Fruit fly (Drosophila melanogaster): ENCODE measurements around the gene CG33923.

The CG33923 gene

DNA sequence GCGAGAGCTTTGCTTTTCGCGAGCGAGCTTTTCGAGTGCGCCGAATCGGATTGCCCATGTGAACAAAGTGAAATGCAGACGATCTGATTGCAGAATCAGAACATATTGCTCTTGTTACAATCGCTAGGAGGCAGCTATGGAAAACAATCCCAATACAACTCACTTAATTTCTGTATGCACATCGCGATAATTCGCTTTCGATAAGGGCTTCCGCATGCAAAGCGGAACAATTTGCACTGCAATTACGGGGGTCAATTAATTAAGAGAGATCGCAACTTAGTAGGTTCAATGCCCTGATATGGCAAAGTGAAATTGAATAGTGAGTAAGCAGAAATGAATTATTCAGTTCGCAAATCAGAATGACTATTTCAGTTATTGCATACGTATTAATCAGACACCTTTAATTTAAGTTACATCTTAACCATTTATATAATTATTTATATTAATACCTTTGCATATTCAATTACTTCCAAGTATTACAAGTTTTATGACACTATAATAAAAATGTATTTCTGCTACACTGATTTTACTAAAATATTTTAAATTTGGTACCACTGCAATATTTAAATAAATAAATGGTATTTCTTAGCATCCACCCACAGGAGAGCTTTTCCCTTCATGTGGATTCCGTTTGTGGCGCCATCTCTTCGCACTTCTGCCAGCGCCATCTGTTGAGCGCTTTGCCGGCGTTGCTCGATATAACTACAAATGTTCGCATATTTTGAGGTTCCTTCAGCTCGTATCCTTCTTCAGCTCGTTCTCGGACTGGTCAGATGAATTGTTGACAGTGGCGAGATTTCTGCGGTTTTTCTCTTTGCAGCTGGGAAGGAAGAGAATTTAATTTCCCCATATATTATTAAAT, 20.1 kb upstream of the CG33923 start, which contains the start of gene NLaz:
TSS of gene NLaz (minus strand) at position 51 of the 862 bp plus-strand sequence.
- TF ChIP-seq Hr83 (GFP tag; optimal IDR thresholded peaks at IDR 0.05; ENCODE audit: poor library complexity, severe bottlenecking) = peak; percentile 84
- no peak for TF ChIP-seq Myc (optimal IDR thresholded peaks at IDR 0.05)
- peak; percentile 34 for TF ChIP-seq h (GFP tag; optimal IDR thresholded peaks at IDR 0.05)
- peak; percentile 25 for TF ChIP-seq ey (GFP tag; optimal IDR thresholded peaks at IDR 0.05)
- TF ChIP-seq tai (GFP tag; optimal IDR thresholded peaks at IDR 0.05) = no peak
- peak; percentile 67 for TF ChIP-seq rgr (GFP tag; optimal IDR thresholded peaks at IDR 0.05)
- TF ChIP-seq lola (GFP tag; optimal IDR thresholded peaks at IDR 0.05) = no peak
- TF ChIP-seq dmrt93B (GFP tag; optimal IDR thresholded peaks at IDR 0.05) = no peak
- TF ChIP-seq N (GFP tag; optimal IDR thresholded peaks at IDR 0.05) = no peak
- TF ChIP-seq dl (GFP tag; optimal IDR thresholded peaks at IDR 0.05; ENCODE audit: insufficient read depth in 1 of 2, partially characterized antibody in 2 of 2) = no peak
- TF ChIP-seq HLH106 (tag; optimal IDR thresholded peaks at IDR 0.05) = peak; percentile 6
- TF ChIP-seq Hnf4 (GFP tag; optimal IDR thresholded peaks at IDR 0.05) = peak; percentile 0
- peak in 1 of 2 experiments; percentile 66 for TF ChIP-seq foxo (GFP tag; optimal IDR thresholded peaks at IDR 0.05)
- TF ChIP-seq sage (GFP tag; optimal IDR thresholded peaks at IDR 0.05) = no peak
- TF ChIP-seq br (GFP tag; optimal IDR thresholded peaks at IDR 0.05) = no peak
- no peak for TF ChIP-seq Vsx2 (GFP tag; optimal IDR thresholded peaks at IDR 0.05; ENCODE audit: partially characterized antibody)
- TF ChIP-seq Jra (GFP tag; optimal IDR thresholded peaks at IDR 0.05) = no peak
- TF ChIP-seq sv (GFP tag; optimal IDR thresholded peaks at IDR 0.05) = peak; percentile 11
- TF ChIP-seq Rel (GFP tag; optimal IDR thresholded peaks at IDR 0.05) = no peak
- no peak for TF ChIP-seq Rel (tag; optimal IDR thresholded peaks at IDR 0.05)
- TF ChIP-seq Dif (GFP tag; optimal IDR thresholded peaks at IDR 0.05; ENCODE audit: partially characterized antibody) = no peak
- TF ChIP-seq brk (GFP tag; optimal IDR thresholded peaks at IDR 0.05) = no peak
- TF ChIP-seq fru (GFP tag; optimal IDR thresholded peaks at IDR 0.05) = no peak
- no peak for TF ChIP-seq CG9705 (GFP tag; optimal IDR thresholded peaks at IDR 0.05)
- TF ChIP-seq Mio (GFP tag; optimal IDR thresholded peaks at IDR 0.05) = no peak
- no peak for TF ChIP-seq Hr78 (GFP tag; optimal IDR thresholded peaks at IDR 0.05)
- no peak for TF ChIP-seq dsf (GFP tag; optimal IDR thresholded peaks at IDR 0.05; ENCODE audit: borderline replicate concordance)
- TF ChIP-seq OdsH (GFP tag; optimal IDR thresholded peaks at IDR 0.05) = peak; percentile 32
- no peak for TF ChIP-seq psq (GFP tag; optimal IDR thresholded peaks at IDR 0.05)
- no peak for TF ChIP-seq usp (GFP tag; optimal IDR thresholded peaks at IDR 0.05)
- no peak for TF ChIP-seq Sp1 (GFP tag; optimal IDR thresholded peaks at IDR 0.05)
- peak; percentile 6 for TF ChIP-seq jim (GFP tag; optimal IDR thresholded peaks at IDR 0.05)
- no peak for TF ChIP-seq Dfd (GFP tag; optimal IDR thresholded peaks at IDR 0.05)
- no peak for TF ChIP-seq CG32264 (GFP tag; optimal IDR thresholded peaks at IDR 0.05)
- TF ChIP-seq CrebA (GFP tag; optimal IDR thresholded peaks at IDR 0.05; ENCODE audit: borderline replicate concordance) = no peak
- no peak for TF ChIP-seq GATAd (GFP tag; optimal IDR thresholded peaks at IDR 0.05)
- no peak for TF ChIP-seq pan (optimal IDR thresholded peaks at IDR 0.05)
- no peak for TF ChIP-seq woc (GFP tag; optimal IDR thresholded peaks at IDR 0.05)
- no peak for TF ChIP-seq Abd-B (GFP tag; optimal IDR thresholded peaks at IDR 0.05)

DNA sequence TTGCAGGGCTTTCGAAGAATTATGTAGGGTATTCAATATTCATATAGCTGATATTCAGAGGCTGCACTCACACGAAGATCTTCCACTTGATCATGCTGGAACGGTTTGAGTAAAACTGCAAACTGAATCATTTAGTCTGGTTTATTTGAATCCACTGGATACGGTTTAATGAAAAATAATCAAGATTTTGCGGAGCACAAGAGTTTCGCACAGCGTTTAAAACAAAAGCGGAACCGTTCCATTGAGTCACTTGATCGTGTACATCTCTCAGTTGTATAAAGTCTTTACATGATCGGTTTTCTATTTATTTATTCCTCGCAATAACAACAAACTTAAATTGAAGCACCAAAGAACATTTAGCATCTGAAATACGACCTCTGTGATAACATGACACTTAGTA, 17.8 kb upstream of the CG33923 start, which contains the start of gene CG31659:
TSS of gene CG31659 (minus strand) at position 101 of the 400 bp plus-strand sequence.
- TF ChIP-seq br (GFP tag; optimal IDR thresholded peaks at IDR 0.05) (no peak), sv (GFP tag; optimal IDR thresholded peaks at IDR 0.05) (no peak), N (GFP tag; optimal IDR thresholded peaks at IDR 0.05) (no peak), lola (GFP tag; optimal IDR thresholded peaks at IDR 0.05) (no peak)

Measured in whole organism, wandering third instar larva.